Fruit fly (Drosophila melanogaster) whole organism, embryonic: ENCODE results near the gene nxf2.

Source experiments
- Atf-2 ChIP-seq: fragments of 200-800 bp; sonication (Bioruptor generic); optimal IDR thresholded peaks from 2 replicates; lab custom pipeline; 2016; ENCODE audit warnings: missing biosample characterization, missing genetic modification characterization
- Awh ChIP-seq: fragments of 200-800 bp; sonication (Bioruptor generic); IDR thresholded peaks from 2 replicates; pipeline ENCODE4, ENCODE4 v1.3.6; 2022; ENCODE audit warnings: missing biosample characterization, missing genetic modification characterization
- B-H1 ChIP-seq: fragments of 200-800 bp; sonication (Bioruptor generic); IDR thresholded peaks from 3 replicates; pipeline ENCODE4 v1.3.6; 2022; ENCODE audit warnings: missing biosample characterization, missing genetic modification characterization
- CG10654 ChIP-seq: fragments of 200-800 bp; sonication (Bioruptor generic); optimal IDR thresholded peaks from 2 replicates; lab custom pipeline; 2016; ENCODE audit warnings: missing biosample characterization, missing genetic modification characterization
- CG11696 ChIP-seq: fragments of 200-800 bp; sonication (Bioruptor generic); IDR thresholded peaks from 2 replicates; pipeline ENCODE4 v1.3.6; 2022; ENCODE audit warnings: missing biosample characterization, missing genetic modification characterization
- CG12236 ChIP-seq: fragments of 200-800 bp; sonication (Bioruptor generic); optimal IDR thresholded peaks from 2 replicates; lab custom pipeline; 2016; ENCODE audit warnings: missing biosample characterization, missing genetic modification characterization
- CG12299 ChIP-seq: fragments of 200-800 bp; sonication (Bioruptor generic); optimal IDR thresholded peaks from 2 replicates; lab custom pipeline; 2018; ENCODE audit warnings: missing biosample characterization, mild to moderate bottlenecking, missing genetic modification characterization
- CG14441 ChIP-seq: fragments of 200-800 bp; sonication (Bioruptor generic); IDR thresholded peaks from 2 replicates; pipeline ENCODE4 v1.3.6; 2022; ENCODE audit warnings: missing biosample characterization, missing genetic modification characterization
- CG15011 ChIP-seq: fragments of 200-800 bp; sonication (Bioruptor generic); optimal IDR thresholded peaks from 3 replicates; lab custom pipeline; 2018; ENCODE audit warnings: missing biosample characterization, mild to moderate bottlenecking, missing genetic modification characterization
- CG30431 ChIP-seq: fragments of 200-800 bp; sonication (Bioruptor generic); optimal IDR thresholded peaks from 2 replicates; lab custom pipeline; 2017; ENCODE audit warnings: missing biosample characterization, missing genetic modification characterization
- CG32772 ChIP-seq: fragments of 200-800 bp; sonication (Bioruptor generic); IDR thresholded peaks from 2 replicates; pipeline ENCODE4 v1.3.6; 2022; ENCODE audit warnings: missing biosample characterization, missing genetic modification characterization
- CG4404 ChIP-seq: fragments of 200-800 bp; sonication (Bioruptor generic); IDR thresholded peaks from 2 replicates; pipeline ENCODE4 v1.3.6; 2022; ENCODE audit warnings: missing biosample characterization, missing genetic modification characterization
- CG4617 ChIP-seq: fragments of 200-800 bp; sonication (Bioruptor generic); optimal IDR thresholded peaks from 3 replicates; lab custom pipeline; 2016; ENCODE audit warnings: missing biosample characterization, missing genetic modification characterization, borderline replicate concordance
- CG7745 ChIP-seq: fragments of 200-800 bp; sonication (Bioruptor generic); optimal IDR thresholded peaks from 2 replicates; lab custom pipeline; 2018; ENCODE audit warnings: missing biosample characterization, mild to moderate bottlenecking, missing genetic modification characterization, moderate library complexity
- CG8765 ChIP-seq: fragments of 200-800 bp; sonication (Bioruptor generic); IDR thresholded peaks from 2 replicates; pipeline ENCODE4 v1.3.6; 2022; ENCODE audit warnings: missing biosample characterization, missing genetic modification characterization
- CHES-1-like ChIP-seq: fragments of 200-800 bp; sonication (Bioruptor generic); optimal IDR thresholded peaks from 2 replicates; lab custom pipeline; 2016; ENCODE audit warnings: missing biosample characterization, missing genetic modification characterization
- Deaf1 ChIP-seq: fragments of 200-800 bp; optimal IDR thresholded peaks from 3 replicates; lab custom pipeline; 2019; ENCODE audit warnings: missing biosample characterization, mild to moderate bottlenecking, missing genetic modification characterization, moderate library complexity
- Dll ChIP-seq: fragments of 200-800 bp; sonication (Bioruptor generic); IDR thresholded peaks from 4 replicates; pipeline ENCODE4 v1.3.6; 2022; ENCODE audit warnings: missing biosample characterization, missing genetic modification characterization; ENCODE audit not compliant: partially characterized antibody
- Ets97D ChIP-seq: fragments of 200-800 bp; sonication (Bioruptor generic); optimal IDR thresholded peaks from 3 replicates; lab custom pipeline; 2016; ENCODE audit warnings: missing biosample characterization, missing genetic modification characterization
- Lim3 ChIP-seq: fragments of 200-800 bp; sonication (Bioruptor generic); IDR thresholded peaks from 2 replicates; pipeline ENCODE4 v1.3.6; 2022; ENCODE audit warnings: missing biosample characterization, missing genetic modification characterization
- Mad ChIP-seq: fragments of 200-800 bp; sonication (Bioruptor generic); optimal IDR thresholded peaks from 2 replicates; lab custom pipeline; 2016; ENCODE audit warnings: missing biosample characterization, missing genetic modification characterization
- Mrtf ChIP-seq: fragments of 200-800 bp; sonication (Bioruptor generic); IDR thresholded peaks from 3 replicates; pipeline ENCODE4 v1.3.6; 2022; ENCODE audit warnings: missing biosample characterization, missing genetic modification characterization
- Nf-YA ChIP-seq: fragments of 200-800 bp; sonication (Bioruptor generic); IDR thresholded peaks from 2 replicates; pipeline ENCODE4 v1.3.6; 2022; ENCODE audit warnings: missing biosample characterization, missing genetic modification characterization
- Pdp1 ChIP-seq, 2 experiments: fragments of 200-800 bp; sonication (Bioruptor generic); optimal IDR thresholded peaks; 3 replicates each; lab custom pipeline; 2016; ENCODE audit warnings: missing biosample characterization in 2 of 2, missing genetic modification characterization in 2 of 2, mild to moderate bottlenecking in 1 of 2, moderate library complexity in 1 of 2
- Sry-β ChIP-seq: fragments of 200-800 bp; sonication (Bioruptor generic); optimal IDR thresholded peaks from 2 replicates; lab custom pipeline; 2018; ENCODE audit warnings: missing biosample characterization, mild to moderate bottlenecking, missing genetic modification characterization, moderate library complexity
- abd-A ChIP-seq: fragments of 200-800 bp; sonication (Bioruptor generic); optimal IDR thresholded peaks from 3 replicates; lab custom pipeline; 2019; ENCODE audit warnings: missing biosample characterization, mild to moderate bottlenecking, missing genetic modification characterization, moderate library complexity
- ac ChIP-seq: fragments of 200-800 bp; sonication (Bioruptor generic); optimal IDR thresholded peaks from 3 replicates; lab custom pipeline; 2017; ENCODE audit warnings: missing biosample characterization, mild to moderate bottlenecking, missing genetic modification characterization
- amos ChIP-seq: fragments of 200-800 bp; sonication (Bioruptor generic); IDR thresholded peaks from 2 replicates; pipeline ENCODE4 v1.3.6; 2022; ENCODE audit warnings: missing biosample characterization, missing genetic modification characterization; ENCODE audit not compliant: partially characterized antibody
- bcd ChIP-seq: fragments of 200-800 bp; sonication (Bioruptor generic); optimal IDR thresholded peaks from 2 replicates; lab custom pipeline; 2017; ENCODE audit warnings: missing biosample characterization, mild to moderate bottlenecking, missing genetic modification characterization
- caup ChIP-seq: fragments of 200-800 bp; sonication (Bioruptor generic); optimal IDR thresholded peaks from 3 replicates; lab custom pipeline; 2017; ENCODE audit warnings: missing biosample characterization, mild to moderate bottlenecking, missing genetic modification characterization, moderate library complexity; ENCODE audit not compliant: severe bottlenecking
- chinmo ChIP-seq: fragments of 200-800 bp; sonication (Bioruptor generic); IDR thresholded peaks from 4 replicates; pipeline ENCODE4 v1.3.6; 2022; ENCODE audit warnings: missing biosample characterization, missing genetic modification characterization; ENCODE audit not compliant: partially characterized antibody
- ci ChIP-seq: fragments of 200-800 bp; sonication (Bioruptor generic); IDR thresholded peaks from 3 replicates; pipeline ENCODE4 v1.3.6; 2022; ENCODE audit warnings: missing biosample characterization, missing genetic modification characterization
- crc ChIP-seq: fragments of 200-800 bp; sonication (Bioruptor generic); optimal IDR thresholded peaks from 2 replicates; lab custom pipeline; 2016; ENCODE audit warnings: missing biosample characterization, missing genetic modification characterization
- dmrt99B ChIP-seq: fragments of 200-800 bp; sonication (Bioruptor generic); optimal IDR thresholded peaks from 2 replicates; lab custom pipeline; 2018; ENCODE audit warnings: missing biosample characterization, mild to moderate bottlenecking, missing genetic modification characterization, moderate library complexity
- ftz-f1 ChIP-seq: fragments of 200-800 bp; sonication (Bioruptor generic); optimal IDR thresholded peaks from 2 replicates; lab custom pipeline; 2016; ENCODE audit warnings: missing biosample characterization, missing genetic modification characterization
- onecut ChIP-seq: fragments of 200-800 bp; sonication (Bioruptor generic); IDR thresholded peaks from 2 replicates; pipeline ENCODE4 v1.3.6; 2022; ENCODE audit warnings: missing biosample characterization, missing genetic modification characterization
- pho ChIP-seq: fragments of 200-800 bp; sonication (Bioruptor generic); optimal IDR thresholded peaks from 2 replicates; lab custom pipeline; 2016; ENCODE audit warnings: missing biosample characterization, missing genetic modification characterization
- pnt ChIP-seq: fragments of 200-800 bp; sonication (Bioruptor generic); optimal IDR thresholded peaks from 3 replicates; lab custom pipeline; 2016; ENCODE audit warnings: missing biosample characterization, missing genetic modification characterization
- schlank ChIP-seq: fragments of 200-800 bp; sonication (Bioruptor generic); optimal IDR thresholded peaks from 2 replicates; lab custom pipeline; 2018; ENCODE audit warnings: missing biosample characterization, mild to moderate bottlenecking, missing genetic modification characterization
- slbo ChIP-seq: fragments of 200-800 bp; sonication (Bioruptor generic); IDR thresholded peaks from 2 replicates; pipeline ENCODE4 v1.3.6; 2022; ENCODE audit warnings: missing biosample characterization, missing genetic modification characterization
- stc ChIP-seq: fragments of 200-800 bp; sonication (Bioruptor generic); IDR thresholded peaks from 2 replicates; pipeline ENCODE4 v1.3.6; 2022; ENCODE audit warnings: missing biosample characterization, missing genetic modification characterization
- tna ChIP-seq: fragments of 200-800 bp; sonication (Bioruptor generic); IDR thresholded peaks from 2 replicates; pipeline ENCODE4 v1.3.6; 2022; ENCODE audit warnings: missing biosample characterization, missing genetic modification characterization; ENCODE audit not compliant: partially characterized antibody
- trem ChIP-seq: fragments of 200-800 bp; optimal IDR thresholded peaks from 3 replicates; lab custom pipeline; 2019; ENCODE audit warnings: missing biosample characterization, mild to moderate bottlenecking, missing genetic modification characterization, moderate library complexity
- ttk ChIP-seq: fragments of 200-800 bp; sonication (Bioruptor generic); IDR thresholded peaks from 2 replicates; pipeline ENCODE4 v2.1.2; 2022; ENCODE audit warnings: missing biosample characterization, missing genetic modification characterization
- tup ChIP-seq: fragments of 200-800 bp; sonication (Bioruptor generic); optimal IDR thresholded peaks from 2 replicates; lab custom pipeline; 2016; ENCODE audit warnings: missing biosample characterization, mild to moderate bottlenecking, missing genetic modification characterization, moderate library complexity
- tx ChIP-seq: fragments of 200-800 bp; sonication (Bioruptor generic); optimal IDR thresholded peaks from 2 replicates; lab custom pipeline; 2016; ENCODE audit warnings: missing biosample characterization, missing genetic modification characterization
- vfl ChIP-seq: fragments of 200-800 bp; sonication (Bioruptor generic); optimal IDR thresholded peaks from 2 replicates; lab custom pipeline; 2016; ENCODE audit warnings: missing biosample characterization, missing genetic modification characterization
- wek ChIP-seq: fragments of 200-800 bp; sonication (Bioruptor generic); optimal IDR thresholded peaks from 3 replicates; lab custom pipeline; 2018; ENCODE audit warnings: missing biosample characterization, mild to moderate bottlenecking, missing genetic modification characterization, moderate library complexity
- zen2 ChIP-seq: fragments of 200-800 bp; sonication (Bioruptor generic); IDR thresholded peaks from 3 replicates; pipeline ENCODE4 v1.3.6; 2022; ENCODE audit warnings: missing biosample characterization, missing genetic modification characterization; ENCODE audit not compliant: partially characterized antibody

The nxf2 gene

dm6 chr3L:16581201-16581705 is 1.1 kb upstream of the nxf2 start, which contains the start of gene Smn (continued):
- TF ChIP-seq caup (GFP tag; lab: Kevin White, UChicago) (no peak), pho (GFP tag; lab: Kevin White, UChicago) (peak; percentile 58), zen2 (GFP tag; lab: Robert Waterston, UW) (peak; percentile 70; the same call in 2 of the 3 replicates), tna (GFP tag; lab: Robert Waterston, UW) (peak; percentile 73), Nf-YA (GFP tag; lab: Robert Waterston, UW) (no peak), Sry-β (GFP tag; lab: Kevin White, UChicago) (peak; percentile 3), Mrtf (no peak), ac (GFP tag; lab: Kevin White, UChicago) (no peak), CG12236 (no peak), Atf-2 (GFP tag; lab: Kevin White, UChicago) (no peak), ci (GFP tag; lab: Robert Waterston, UW) (no peak), chinmo (GFP tag; lab: Robert Waterston, UW) (peak; percentile 78; the same call in 2 of the 4 replicates), CG30431 (no peak)

DNA sequence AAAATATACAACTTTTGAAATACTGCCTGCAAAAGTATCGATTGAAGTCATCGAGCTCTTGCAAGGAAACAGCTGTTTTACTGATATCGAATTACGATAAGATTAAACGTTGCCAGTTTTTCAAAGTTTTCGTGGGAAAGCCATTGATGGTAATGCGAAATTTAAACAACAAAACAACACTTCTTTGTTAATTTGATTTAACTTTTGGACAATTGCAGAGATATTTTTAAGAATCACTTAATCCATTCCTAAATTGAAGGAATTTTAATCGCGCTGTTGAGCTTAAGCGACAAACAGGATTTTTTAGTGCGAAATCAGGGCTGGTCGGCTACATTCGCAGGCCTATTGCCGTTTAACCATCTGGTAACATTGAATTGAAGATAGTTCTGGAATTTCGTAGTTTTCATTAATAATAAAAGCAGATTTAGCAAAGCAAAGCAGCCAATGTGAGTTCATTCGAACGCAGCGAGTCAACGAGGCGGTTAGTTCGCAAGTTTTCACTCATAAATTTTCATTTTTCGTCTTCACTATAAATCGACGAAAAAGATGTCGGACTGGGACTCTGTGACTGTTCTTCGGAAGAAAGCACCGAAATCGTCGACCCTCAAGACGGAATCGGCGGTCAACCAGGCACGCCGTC is 5.7 kb downstream of the nxf2 start, which contains the start of gene mbf1:
mbf1 (plus strand) TSS at position 130 of the 640 bp plus-strand sequence.
- peak; percentile 10 for TF ChIP-seq Deaf1 (tag; lab: Kevin White, UChicago)
- TF ChIP-seq abd-A (tag; lab: Kevin White, UChicago) = no peak
- no peak for TF ChIP-seq ftz-f1 (GFP tag; lab: Kevin White, UChicago)
- TF ChIP-seq bcd (GFP tag; lab: Kevin White, UChicago) = peak; percentile 29
- no peak for TF ChIP-seq CG8765
- TF ChIP-seq trem (tag; lab: Kevin White, UChicago) = peak; percentile 84
- TF ChIP-seq Ets97D (GFP tag; lab: Kevin White, UChicago) = peak; percentile 81
- peak; percentile 53; the same call in 1 of the 2 replicates for TF ChIP-seq amos (GFP tag; lab: Robert Waterston, UW)
- no peak for TF ChIP-seq CG15011 (GFP tag; lab: Kevin White, UChicago)
- no peak for TF ChIP-seq ttk (GFP tag; lab: Robert Waterston, UW)
- TF ChIP-seq dmrt99B (tag; lab: Kevin White, UChicago) = no peak
- no peak for TF ChIP-seq schlank
- TF ChIP-seq wek (GFP tag; lab: Kevin White, UChicago) = peak; percentile 12
- peak; percentile 22 for TF ChIP-seq pnt (GFP tag; lab: Kevin White, UChicago)
- TF ChIP-seq onecut (GFP tag; lab: Robert Waterston, UW) = no peak
- TF ChIP-seq CG14441 (GFP tag; lab: Robert Waterston, UW) = no peak
- TF ChIP-seq stc (GFP tag; lab: Robert Waterston, UW) = no peak
- no peak for TF ChIP-seq crc (GFP tag; lab: Kevin White, UChicago)
- TF ChIP-seq CG4404 (GFP tag; lab: Robert Waterston, UW) = no peak
- TF ChIP-seq CG7745 (tag; lab: Kevin White, UChicago) = no peak
- TF ChIP-seq tup (GFP tag; lab: Kevin White, UChicago) = no peak
- TF ChIP-seq CG10654 (GFP tag; lab: Kevin White, UChicago) = no peak
- TF ChIP-seq vfl = no peak
- TF ChIP-seq CG11696 (GFP tag; lab: Robert Waterston, UW) = no peak
- no peak for TF ChIP-seq slbo
- no peak for TF ChIP-seq Lim3 (GFP tag; lab: Robert Waterston, UW)
- TF ChIP-seq CG12299 (tag; lab: Kevin White, UChicago) = no peak
- TF ChIP-seq B-H1 = no peak
- peak; percentile 91 for TF ChIP-seq CG4617 (GFP tag; lab: Kevin White, UChicago)
- no peak for TF ChIP-seq Mad (GFP tag; lab: Kevin White, UChicago)
- no peak for TF ChIP-seq CG32772
- peak; percentile 51 for TF ChIP-seq CHES-1-like (GFP tag; lab: Kevin White, UChicago)
- no peak for TF ChIP-seq tx (GFP tag; lab: Kevin White, UChicago)
- peak; percentile 78 for TF ChIP-seq Dll (GFP tag; lab: Robert Waterston, UW)
- peak in 1 of 2 experiments; percentile 39 for TF ChIP-seq Pdp1 (GFP tag; optimal IDR thresholded peaks at IDR 0.05; lab: Kevin White, UChicago)
- TF ChIP-seq Awh = no peak
